Fruit fly (Drosophila melanogaster) whole organism, wandering third instar larva: ENCODE data around the gene CG16779.

Experiments
- CG32264 ChIP-seq: fragments of 200-800 bp; sonication (Bioruptor generic); optimal IDR thresholded peaks from 2 replicates; lab custom pipeline; 2016; ENCODE audit warnings: missing biosample characterization, missing genetic modification characterization
- psq ChIP-seq: fragments of 200-800 bp; sonication (Bioruptor generic); optimal IDR thresholded peaks from 3 replicates; lab custom pipeline; 2017; ENCODE audit warnings: missing biosample characterization, mild to moderate bottlenecking, missing genetic modification characterization, moderate library complexity

DNA sequence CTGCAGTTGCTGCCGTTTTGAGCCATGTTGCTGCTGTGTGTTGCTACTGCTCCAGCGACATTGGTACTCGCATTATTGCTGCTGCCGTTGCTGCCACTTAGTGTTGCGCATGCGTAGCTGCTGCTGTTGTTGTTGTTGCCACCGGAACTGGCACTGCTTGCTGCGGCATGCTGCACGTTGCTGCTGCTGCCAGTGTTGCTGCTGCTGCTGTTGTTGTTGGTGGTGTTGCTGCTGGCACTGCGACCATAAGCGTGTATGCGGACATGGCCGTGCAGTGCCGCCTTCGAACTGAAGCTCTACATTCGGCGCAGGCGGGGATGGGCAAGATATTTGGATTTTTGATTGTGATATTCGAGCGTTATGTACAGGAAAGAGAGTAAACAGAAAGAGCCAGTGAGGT is 25.4 kb downstream of the CG16779 start:
- TF ChIP-seq CG32264 (GFP tag; lab: Kevin White, UChicago), result no peak
- no peak for TF ChIP-seq psq (GFP tag; lab: Kevin White, UChicago)
